Worm (Caenorhabditis elegans): ENCODE data around the gene lido-12.

DNA sequence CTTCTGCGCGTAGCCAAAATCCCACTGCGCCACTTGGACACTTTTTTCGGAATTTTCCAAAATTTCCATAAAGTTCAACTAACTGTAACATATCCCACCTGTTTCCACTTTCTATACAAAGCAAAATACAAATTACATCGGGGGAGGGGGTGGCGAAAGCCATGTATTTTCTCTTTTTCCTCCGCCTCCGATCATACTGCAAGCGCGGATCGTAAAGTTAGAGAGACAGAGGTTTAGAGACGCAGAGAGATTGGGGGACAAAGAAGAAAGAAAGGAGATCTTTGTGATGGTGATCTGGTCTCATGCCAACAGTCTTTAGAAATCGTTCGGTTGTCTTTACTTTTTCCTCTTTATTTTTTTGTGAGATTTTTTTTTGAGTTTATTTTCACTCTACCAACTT is 22.7 kb downstream of the lido-12 start:
- TF ChIP-seq ama-1 (optimal IDR thresholded peaks at IDR 0.05): no peak
- TF ChIP-seq flt-1 (GFP tag; IDR thresholded peaks at IDR 0.05): no peak
- no peak for TF ChIP-seq sea-1 (GFP tag; conservative IDR thresholded peaks at IDR 0.05)
- no peak for TF ChIP-seq hmbx-1 (tag; optimal IDR thresholded peaks at IDR 0.05)
- TF ChIP-seq hmg-4 (GFP tag; optimal IDR thresholded peaks at IDR 0.05): no peak
- no peak for TF ChIP-seq tra-4 (tag; optimal IDR thresholded peaks at IDR 0.05)
- TF ChIP-seq aly-1 (tag; optimal IDR thresholded peaks at IDR 0.05): no peak
- no peak for TF ChIP-seq scrt-1 (GFP tag; IDR thresholded peaks at IDR 0.05)
- no peak for TF ChIP-seq pes-1 (GFP tag; IDR thresholded peaks at IDR 0.05)
